Worm (Caenorhabditis elegans) whole organism, L1 larva: ENCODE results near the gene idh-2.

Source experiments
- C04F5.9 ChIP-seq: sonication (generic microtip); optimal IDR thresholded peaks from 2 replicates; lab custom pipeline; 2016; ENCODE audit warnings: missing genetic modification characterization, missing compliant biosample characterization
- F16B12.6 ChIP-seq: fragments of 150-350 bp; optimal IDR thresholded peaks from 2 replicates; lab custom pipeline; 2014; ENCODE audit warnings: missing biosample characterization, missing genetic modification characterization
- Y116A8C.19 ChIP-seq: sonication (generic microtip); optimal IDR thresholded peaks from 2 replicates; lab custom pipeline; 2016; ENCODE audit warnings: missing compliant biosample characterization, missing genetic modification characterization, borderline replicate concordance
- blmp-1 ChIP-seq: fragments of 150-350 bp; optimal IDR thresholded peaks from 2 replicates; lab custom pipeline; 2014; ENCODE audit warnings: missing biosample characterization, missing genetic modification characterization
- ceh-8 ChIP-seq: fragments of 200-800 bp; sonication (Bioruptor generic); optimal IDR thresholded peaks from 2 replicates; lab custom pipeline; 2018; ENCODE audit warnings: mild to moderate bottlenecking, missing genetic modification characterization, moderate library complexity, missing compliant biosample characterization
- ceh-82 ChIP-seq, 3 experiments: fragments of 150-350 bp in 1 of 3; sonication (generic microtip) in 2 of 3; optimal IDR thresholded peaks; 2 replicates each; lab custom pipeline; 2014 to 2017; ENCODE audit warnings: missing biosample characterization in 3 of 3, missing genetic modification characterization in 3 of 3
- dpl-1 ChIP-seq, 3 experiments: fragments of 150-350 bp in 2 of 3; sonication (generic microtip) in 1 of 3; optimal IDR thresholded peaks; 2 replicates each; lab custom pipeline; 2014 to 2017; ENCODE audit warnings: missing biosample characterization in 3 of 3, missing genetic modification characterization in 3 of 3, missing genetic modification reagents in 3 of 3
- dsc-1 ChIP-seq: sonication (generic microtip); optimal IDR thresholded peaks from 2 replicates; lab custom pipeline; 2016; ENCODE audit warnings: mild to moderate bottlenecking, missing genetic modification characterization, missing compliant biosample characterization
- elt-2 ChIP-seq: sonication (generic microtip); optimal IDR thresholded peaks from 2 replicates; lab custom pipeline; 2016; ENCODE audit warnings: missing genetic modification characterization, mild to moderate bottlenecking, inconsistent platforms, missing compliant biosample characterization, missing genetic modification reagents
- elt-3 ChIP-seq, 6 experiments: fragments of 150-350 bp in 1 of 6; sonication (generic microtip); optimal IDR thresholded peaks; 2 replicates each; lab custom pipeline; 2017 to 2018; ENCODE audit warnings: missing biosample characterization in 6 of 6, missing genetic modification characterization in 6 of 6, inconsistent platforms in 1 of 6
- ets-5 ChIP-seq: fragments of 200-800 bp; sonication (Bioruptor generic); IDR thresholded peaks from 2 replicates; pipeline ENCODE4 v1.3.6; 2022; ENCODE audit warnings: missing genetic modification characterization, missing compliant biosample characterization
- fkh-8 ChIP-seq: sonication (generic microtip); optimal IDR thresholded peaks from 2 replicates; lab custom pipeline; 2016; ENCODE audit warnings: mild to moderate bottlenecking, missing genetic modification characterization, missing compliant biosample characterization
- hlh-17 ChIP-seq: fragments of 200-800 bp; sonication (Bioruptor generic); optimal IDR thresholded peaks from 2 replicates; lab custom pipeline; 2018; ENCODE audit warnings: missing genetic modification characterization, mild to moderate bottlenecking, missing compliant biosample characterization, moderate library complexity, borderline replicate concordance
- hlh-4 ChIP-seq: sonication (generic microtip); optimal IDR thresholded peaks from 2 replicates; lab custom pipeline; 2016; ENCODE audit warnings: mild to moderate bottlenecking, missing genetic modification characterization, missing compliant biosample characterization
- hpl-2 ChIP-seq: fragments of 150-350 bp; optimal IDR thresholded peaks from 2 replicates; lab custom pipeline; 2014; ENCODE audit warnings: missing biosample characterization, missing genetic modification reagents, missing genetic modification characterization
- irx-1 ChIP-seq: sonication (generic microtip); optimal IDR thresholded peaks from 2 replicates; lab custom pipeline; 2016; ENCODE audit warnings: missing genetic modification characterization, missing compliant biosample characterization
- isw-1 ChIP-seq: fragments of 200-800 bp; sonication (Bioruptor generic); IDR thresholded peaks from 2 replicates; pipeline ENCODE4 v1.3.6; 2022; ENCODE audit warnings: missing genetic modification characterization, missing compliant biosample characterization
- jun-1 ChIP-seq: fragments of 150-350 bp; optimal IDR thresholded peaks from 2 replicates; lab custom pipeline; 2014; ENCODE audit warnings: missing biosample characterization, missing genetic modification reagents, missing genetic modification characterization
- lin-14 ChIP-seq: fragments of 200-800 bp; sonication (Bioruptor generic); optimal IDR thresholded peaks from 2 replicates; lab custom pipeline; 2018; ENCODE audit warnings: mild to moderate bottlenecking, missing genetic modification characterization, moderate library complexity, missing compliant biosample characterization
- lin-35 ChIP-seq, 2 experiments: fragments of 150-350 bp; optimal IDR thresholded peaks; 2 replicates each; lab custom pipeline; 2014; ENCODE audit warnings: missing biosample characterization in 2 of 2, missing genetic modification characterization in 2 of 2, missing genetic modification reagents in 2 of 2
- lin-39 ChIP-seq: fragments of 150-350 bp; optimal IDR thresholded peaks from 2 replicates; lab custom pipeline; 2014; ENCODE audit warnings: missing biosample characterization, missing genetic modification reagents, missing genetic modification characterization
- lsy-2 ChIP-seq, 2 experiments: fragments of 150-350 bp; optimal IDR thresholded peaks; 2 replicates each; lab custom pipeline; 2014; ENCODE audit warnings: missing biosample characterization in 2 of 2, missing genetic modification characterization in 2 of 2
- mab-9 ChIP-seq: fragments of 200-800 bp; sonication (Bioruptor generic); IDR thresholded peaks from 2 replicates; pipeline ENCODE4 v1.3.6; 2022; ENCODE audit warnings: missing genetic modification reagents, missing genetic modification characterization, missing compliant biosample characterization
- mdl-1 ChIP-seq, 2 experiments: fragments of 150-350 bp; optimal IDR thresholded peaks; 2 replicates each; lab custom pipeline; 2014 to 2017; ENCODE audit warnings: missing biosample characterization in 2 of 2, missing genetic modification characterization in 2 of 2, inconsistent platforms in 1 of 2
- mep-1 ChIP-seq: fragments of 150-350 bp; optimal IDR thresholded peaks from 2 replicates; lab custom pipeline; 2014; ENCODE audit warnings: missing biosample characterization, missing genetic modification characterization
- nhr-20 ChIP-seq: sonication (generic microtip); optimal IDR thresholded peaks from 2 replicates; lab custom pipeline; 2016; ENCODE audit warnings: mild to moderate bottlenecking, missing genetic modification characterization, missing compliant biosample characterization
- nhr-237 ChIP-seq: fragments of 150-350 bp; optimal IDR thresholded peaks from 2 replicates; lab custom pipeline; 2014; ENCODE audit warnings: missing biosample characterization, missing genetic modification characterization
- nhr-47 ChIP-seq: sonication (generic microtip); optimal IDR thresholded peaks from 2 replicates; lab custom pipeline; 2016; ENCODE audit warnings: mild to moderate bottlenecking, missing genetic modification characterization, moderate library complexity, missing compliant biosample characterization
- nhr-71 ChIP-seq: sonication (generic microtip); optimal IDR thresholded peaks from 2 replicates; lab custom pipeline; 2016; ENCODE audit warnings: mild to moderate bottlenecking, missing genetic modification characterization, moderate library complexity, missing compliant biosample characterization
- nhr-84 ChIP-seq: sonication (generic microtip); optimal IDR thresholded peaks from 2 replicates; lab custom pipeline; 2017; ENCODE audit warnings: missing biosample characterization, missing genetic modification characterization
- nhr-85 ChIP-seq: sonication (generic microtip); peaks from one replicate; lab custom pipeline; 2016; ENCODE audit warnings: missing genetic modification characterization, inconsistent platforms, missing compliant biosample characterization
- nhr-90 ChIP-seq: sonication (generic microtip); optimal IDR thresholded peaks from 2 replicates; lab custom pipeline; 2016; ENCODE audit warnings: mild to moderate bottlenecking, missing genetic modification characterization, missing compliant biosample characterization; ENCODE audit not compliant: poor library complexity
- pag-3 ChIP-seq: sonication (generic microtip); optimal IDR thresholded peaks from 2 replicates; lab custom pipeline; 2017; ENCODE audit warnings: missing genetic modification characterization, mild to moderate bottlenecking, missing compliant biosample characterization, antibody characterized with exemption, borderline replicate concordance; ENCODE audit not compliant: insufficient read depth
- pax-3 ChIP-seq: fragments of 200-800 bp; sonication (Bioruptor generic); optimal IDR thresholded peaks from 2 replicates; lab custom pipeline; 2018; ENCODE audit warnings: mild to moderate bottlenecking, missing genetic modification characterization, moderate library complexity, missing compliant biosample characterization
- pqm-1 ChIP-seq: sonication (generic microtip); optimal IDR thresholded peaks from 3 replicates; lab custom pipeline; 2017; ENCODE audit warnings: missing biosample characterization, missing genetic modification characterization
- skn-1 ChIP-seq: fragments of 150-350 bp; optimal IDR thresholded peaks from 2 replicates; lab custom pipeline; 2014; ENCODE audit warnings: missing biosample characterization, missing genetic modification characterization
- snpc-4 ChIP-seq: fragments of 150-350 bp; optimal IDR thresholded peaks from 2 replicates; lab custom pipeline; 2014; ENCODE audit warnings: missing biosample characterization, missing genetic modification characterization
- snu-23 ChIP-seq: sonication (generic microtip); optimal IDR thresholded peaks from 2 replicates; lab custom pipeline; 2016; ENCODE audit warnings: missing genetic modification characterization, missing compliant biosample characterization
- sox-4 ChIP-seq: sonication (generic microtip); optimal IDR thresholded peaks from 2 replicates; lab custom pipeline; 2016; ENCODE audit warnings: missing genetic modification characterization, missing compliant biosample characterization
- swsn-7 ChIP-seq: sonication (generic microtip); optimal IDR thresholded peaks from 2 replicates; lab custom pipeline; 2016; ENCODE audit warnings: missing genetic modification characterization, missing compliant biosample characterization
- unc-62 ChIP-seq: fragments of 150-350 bp; optimal IDR thresholded peaks from 2 replicates; lab custom pipeline; 2014; ENCODE audit warnings: missing biosample characterization, missing genetic modification reagents, missing genetic modification characterization
- unc-86 ChIP-seq: sonication (generic microtip); optimal IDR thresholded peaks from 2 replicates; lab custom pipeline; 2016; ENCODE audit warnings: missing genetic modification characterization, missing compliant biosample characterization
- vab-15 ChIP-seq: sonication (generic microtip); optimal IDR thresholded peaks from 2 replicates; lab custom pipeline; 2017; ENCODE audit warnings: missing genotype, mild to moderate bottlenecking, missing genetic modification characterization, missing compliant biosample characterization
- zag-1 ChIP-seq: fragments of 150-350 bp; optimal IDR thresholded peaks from 2 replicates; lab custom pipeline; 2014; ENCODE audit warnings: missing biosample characterization, missing genetic modification characterization
- ztf-11 ChIP-seq, 2 experiments: sonication (generic microtip); optimal IDR thresholded peaks; 2 replicates each; lab custom pipeline; 2016 to 2017; ENCODE audit warnings: missing genetic modification characterization in 2 of 2, missing biosample characterization in 1 of 2, missing compliant biosample characterization in 1 of 2

The idh-2 gene

DNA sequence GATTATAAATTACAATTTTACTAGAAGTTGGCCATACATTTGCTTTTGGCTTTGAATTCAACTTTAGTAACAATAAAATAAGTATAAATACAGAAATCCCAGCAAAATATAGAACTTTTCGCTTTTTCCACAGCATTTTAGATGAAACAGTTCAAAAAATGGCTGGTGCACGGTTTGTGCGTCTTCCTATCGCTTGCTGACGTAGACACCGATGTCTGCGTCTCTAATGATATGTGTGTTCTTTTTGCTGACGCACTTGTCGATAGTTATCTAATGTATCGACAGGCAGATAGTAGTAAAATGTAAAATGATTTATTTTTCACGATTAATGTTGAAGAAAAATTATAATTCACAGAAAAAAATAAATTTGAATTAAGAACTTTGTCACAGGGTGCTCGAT, 8.8 kb upstream of the idh-2 start, which contains the start of gene hst-2 (continued):
- peak; percentile 96 for TF ChIP-seq nhr-47 (tag; lab: Kevin White, UChicago)
- TF ChIP-seq lin-39 (tag; lab: Kevin White, UChicago): peak; percentile 97
- TF ChIP-seq ceh-8 (GFP tag; lab: Kevin White, UChicago): peak; percentile 85
- no peak for TF ChIP-seq vab-15
- no peak for TF ChIP-seq nhr-84
- TF ChIP-seq snpc-4 (tag; lab: Kevin White, UChicago): peak; percentile 71
- peak; percentile 88 for TF ChIP-seq mab-9 (GFP tag; lab: Robert Waterston, UW)
- peak; percentile 70 for TF ChIP-seq skn-1 (tag; lab: Kevin White, UChicago)
- no peak for TF ChIP-seq pqm-1 (tag; lab: Kevin White, UChicago)
- peak; percentile 95 for TF ChIP-seq lin-14 (GFP tag; lab: Kevin White, UChicago)
- peak in 1 of 2 experiments; percentile 75 for TF ChIP-seq ztf-11 (tag; optimal IDR thresholded peaks at IDR 0.05; lab: Kevin White, UChicago)
- TF ChIP-seq nhr-20: peak; percentile 97
- TF ChIP-seq lsy-2 (tag; optimal IDR thresholded peaks at IDR 0.05; lab: Kevin White, UChicago): peak; percentile 91 to 93
- TF ChIP-seq Y116A8C.19 (tag; lab: Kevin White, UChicago): no peak
- peak; percentile 90 for TF ChIP-seq jun-1 (tag; lab: Kevin White, UChicago)
- peak; percentile 74 to 91 for TF ChIP-seq lin-35 (GFP tag; optimal IDR thresholded peaks at IDR 0.05; lab: Kevin White, UChicago)
- peak; percentile 83 for TF ChIP-seq blmp-1 (tag; lab: Kevin White, UChicago)
- TF ChIP-seq pax-3 (tag; lab: Kevin White, UChicago): peak; percentile 76
- peak; percentile 82 to 88 (median 87) for TF ChIP-seq ceh-82 (tag; optimal IDR thresholded peaks at IDR 0.05; lab: Kevin White, UChicago)
- no peak for TF ChIP-seq hlh-4 (tag; lab: Kevin White, UChicago)
- TF ChIP-seq dsc-1 (tag; lab: Kevin White, UChicago): peak; percentile 95
- TF ChIP-seq hlh-17 (GFP tag; lab: Kevin White, UChicago): no peak
- TF ChIP-seq irx-1: peak; percentile 97
- TF ChIP-seq nhr-85 (tag; lab: Kevin White, UChicago): peak; percentile 98
- peak; percentile 83 for TF ChIP-seq sox-4 (tag; lab: Kevin White, UChicago)
- TF ChIP-seq mdl-1 (tag; optimal IDR thresholded peaks at IDR 0.05; lab: Kevin White, UChicago): peak in 1 of 2 experiments; percentile 85
- peak; percentile 90 for TF ChIP-seq unc-86 (tag; lab: Kevin White, UChicago)
- no peak for TF ChIP-seq ets-5 (GFP tag; lab: Robert Waterston, UW)
- peak in 3 of 6 experiments; percentile 38 to 84 (median 84) for TF ChIP-seq elt-3 (tag; optimal IDR thresholded peaks at IDR 0.05; lab: Kevin White, UChicago)
- TF ChIP-seq elt-2 (tag; lab: Kevin White, UChicago): peak; percentile 90
- peak; percentile 24 for TF ChIP-seq nhr-237 (tag; lab: Kevin White, UChicago)
- TF ChIP-seq pag-3: peak; percentile 39
- TF ChIP-seq C04F5.9 (tag; lab: Kevin White, UChicago): peak; percentile 68
- TF ChIP-seq unc-62 (GFP tag; lab: Kevin White, UChicago): no peak
- peak; percentile 96 for TF ChIP-seq nhr-90 (tag; lab: Kevin White, UChicago)

ce11 chrX:11208788-11209187, 7.0 kb upstream of the idh-2 start, which contains the start of gene C34F6.5:
C34F6.5 (minus strand) TSS chrX:11208888.
- TF ChIP-seq hpl-2 (GFP tag; lab: Kevin White, UChicago) (no peak), fkh-8 (tag; lab: Kevin White, UChicago) (peak; percentile 4)
- TF ChIP-seq, all 84 proteins: peak for 1

DNA sequence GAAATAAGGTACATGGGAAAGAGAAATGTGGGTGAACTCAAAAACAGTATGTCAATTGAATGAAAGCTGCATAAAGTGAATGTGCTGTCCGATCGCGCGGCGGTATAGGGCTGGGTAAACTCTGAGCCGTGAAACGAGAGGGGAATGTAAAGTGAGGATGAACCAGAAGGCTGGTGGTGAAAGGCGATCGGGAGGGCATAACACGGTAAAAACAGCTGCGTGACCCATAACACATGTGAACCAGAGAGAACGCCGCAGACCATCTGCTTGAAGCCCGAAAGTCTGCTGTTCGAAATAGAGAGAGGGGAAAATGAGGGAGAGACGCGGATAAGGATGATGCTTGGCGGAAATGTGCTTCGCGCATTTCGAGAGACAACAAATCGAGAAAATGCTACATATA, 5.4 kb upstream of the idh-2 start:
- no peak for TF ChIP-seq snu-23 (GFP tag; lab: Kevin White, UChicago)
- no peak for TF ChIP-seq hpl-2 (GFP tag; lab: Kevin White, UChicago)
- TF ChIP-seq elt-3 (tag; optimal IDR thresholded peaks at IDR 0.05; lab: Kevin White, UChicago): no peak
- TF ChIP-seq mep-1: no peak
- no peak for TF ChIP-seq jun-1 (tag; lab: Kevin White, UChicago)
- TF ChIP-seq mab-9 (GFP tag; lab: Robert Waterston, UW): no peak
- TF ChIP-seq nhr-20: no peak
- no peak for TF ChIP-seq fkh-8 (tag; lab: Kevin White, UChicago)
- no peak for TF ChIP-seq zag-1 (tag; lab: Kevin White, UChicago)
- no peak for TF ChIP-seq dpl-1 (GFP tag; optimal IDR thresholded peaks at IDR 0.05; lab: Kevin White, UChicago)
- TF ChIP-seq swsn-7 (tag; lab: Kevin White, UChicago): no peak
- no peak for TF ChIP-seq isw-1
- no peak for TF ChIP-seq nhr-71
- TF ChIP-seq F16B12.6 (tag; lab: Kevin White, UChicago): no peak
- TF ChIP-seq unc-86 (tag; lab: Kevin White, UChicago): no peak
- TF ChIP-seq, all 84 proteins: peak for 0
